Worm (Caenorhabditis elegans) whole organism, L4 larva: ENCODE measurements around the gene lgc-17.

Experiments used
- F49E8.2 ChIP-seq: sonication (generic microtip); optimal IDR thresholded peaks from 2 replicates; lab custom pipeline; 2016; ENCODE audit warnings: missing compliant biosample characterization, mild to moderate bottlenecking, missing genetic modification characterization, borderline replicate concordance
- ceh-82 ChIP-seq: sonication (generic microtip); optimal IDR thresholded peaks from 2 replicates; lab custom pipeline; 2017; ENCODE audit warnings: missing biosample characterization, missing genetic modification characterization
- ces-1 ChIP-seq: fragments of 150-350 bp; sonication (generic microtip); optimal IDR thresholded peaks from 4 replicates; lab custom pipeline; 2014; ENCODE audit warnings: missing biosample characterization, missing genetic modification reagents, missing genetic modification characterization
- daf-8 ChIP-seq: fragments of 200-800 bp; sonication (Bioruptor generic); IDR thresholded peaks from 2 replicates; pipeline ENCODE4 v1.3.6; 2022; ENCODE audit warnings: missing genetic modification characterization, missing compliant biosample characterization
- egl-27 ChIP-seq: sonication (generic microtip); optimal IDR thresholded peaks from 3 replicates; lab custom pipeline; 2017; ENCODE audit warnings: missing biosample characterization, missing genetic modification reagents, missing genetic modification characterization
- jun-1 ChIP-seq: fragments of 150-350 bp; optimal IDR thresholded peaks from 2 replicates; lab custom pipeline; 2014; ENCODE audit warnings: missing biosample characterization, missing genetic modification reagents, missing genetic modification characterization
- lin-15B ChIP-seq: fragments of 150-350 bp; sonication (generic microtip); optimal IDR thresholded peaks from 3 replicates; lab custom pipeline; 2014; ENCODE audit warnings: missing biosample characterization, missing genetic modification characterization
- nhr-10 ChIP-seq: fragments of 150-350 bp; optimal IDR thresholded peaks from 2 replicates; lab custom pipeline; 2014; ENCODE audit warnings: missing biosample characterization, missing genetic modification characterization
- nhr-28 ChIP-seq: fragments of 150-350 bp; optimal IDR thresholded peaks from 2 replicates; lab custom pipeline; 2014; ENCODE audit warnings: missing biosample characterization, missing genetic modification characterization
- ztf-11 ChIP-seq: fragments of 150-350 bp; optimal IDR thresholded peaks from 2 replicates; lab custom pipeline; 2014; ENCODE audit warnings: missing biosample characterization, missing genetic modification characterization
- ztf-7 ChIP-seq: fragments of 150-350 bp; optimal IDR thresholded peaks from 2 replicates; lab custom pipeline; 2014; ENCODE audit warnings: missing biosample characterization, missing genetic modification characterization

DNA sequence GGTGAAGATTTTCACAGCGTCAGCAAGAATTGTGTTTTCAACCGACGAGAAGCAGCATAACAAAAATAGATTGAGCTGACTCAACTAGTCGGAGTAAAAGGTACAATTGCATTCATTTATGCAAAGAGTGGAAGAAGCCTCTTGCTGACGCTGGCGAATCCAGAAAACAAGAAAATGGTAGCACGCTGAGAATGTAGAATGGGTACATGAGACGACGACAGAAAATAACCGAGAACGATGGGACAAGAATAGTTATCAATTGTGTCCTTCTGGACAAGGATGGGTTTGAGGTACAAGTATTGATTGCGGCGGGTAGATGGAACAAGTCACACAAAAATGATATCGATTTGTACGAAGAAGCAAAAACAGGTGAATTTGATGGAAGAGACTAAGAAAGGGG is 48.0 kb downstream of the lgc-17 start:
- TF ChIP-seq jun-1 (tag; lab: Kevin White, UChicago) (no peak), ztf-11 (tag; lab: Kevin White, UChicago) (no peak), F49E8.2 (tag; lab: Kevin White, UChicago) (no peak), lin-15B (tag; lab: Kevin White, UChicago) (no peak), nhr-28 (tag; lab: Kevin White, UChicago) (no peak), ceh-82 (tag; lab: Kevin White, UChicago) (no peak), egl-27 (tag; lab: Kevin White, UChicago) (no peak), daf-8 (no peak), nhr-10 (no peak), ces-1 (GFP tag; lab: Kevin White, UChicago) (no peak), ztf-7 (tag; lab: Kevin White, UChicago) (no peak)
